Worm (Caenorhabditis elegans): ENCODE measurements around the gene C01G6.4.

- TF ChIP-seq nhr-11 (tag; optimal IDR thresholded peaks at IDR 0.05) (no peak), ref-2 (tag; optimal IDR thresholded peaks at IDR 0.05) (no peak), lim-6 (tag; optimal IDR thresholded peaks at IDR 0.05) (no peak), tbx-7 (tag; optimal IDR thresholded peaks at IDR 0.05) (no peak), unc-86 (tag; optimal IDR thresholded peaks at IDR 0.05) (no peak), ceh-22 (tag; optimal IDR thresholded peaks at IDR 0.05) (no peak), ama-1 (optimal IDR thresholded peaks at IDR 0.05) (no peak), gmeb-2 (tag; optimal IDR thresholded peaks at IDR 0.05) (no peak), unc-55 (GFP tag; optimal IDR thresholded peaks at IDR 0.05) (peak; percentile 4), sox-4 (tag; optimal IDR thresholded peaks at IDR 0.05) (no peak), ceh-18 (tag; optimal IDR thresholded peaks at IDR 0.05) (no peak), C38D4.7 (GFP tag; optimal IDR thresholded peaks at IDR 0.05) (no peak), pha-4 (tag; optimal IDR thresholded peaks at IDR 0.05) (no peak), K02D7.2 (tag; optimal IDR thresholded peaks at IDR 0.05) (no peak)
These were observed 32.7 kb upstream of the C01G6.4 start for ce11 chrII:9305575-9305974.

All from whole organism, late embryonic.